Worm (Caenorhabditis elegans) whole organism, L3 larva: ENCODE data around the gene Y48D7A.1.

Experiments used
- ceh-16 ChIP-seq: sonication (generic microtip); optimal IDR thresholded peaks from 2 replicates; lab custom pipeline; 2017; ENCODE audit warnings: missing biosample characterization, missing genetic modification characterization
- ceh-82 ChIP-seq: fragments of 150-350 bp; optimal IDR thresholded peaks from 2 replicates; lab custom pipeline; 2014; ENCODE audit warnings: missing biosample characterization, missing genetic modification characterization
- nhr-76 ChIP-seq: fragments of 150-350 bp; sonication (generic microtip); optimal IDR thresholded peaks from 5 replicates; lab custom pipeline; 2014; ENCODE audit warnings: missing biosample characterization, missing genetic modification characterization
- nhr-77 ChIP-seq: fragments of 150-350 bp; optimal IDR thresholded peaks from 2 replicates; lab custom pipeline; 2014; ENCODE audit warnings: missing biosample characterization, missing genetic modification characterization
- pha-4 ChIP-seq: fragments of 150-350 bp; optimal IDR thresholded peaks from 2 replicates; lab custom pipeline; 2014; ENCODE audit warnings: missing biosample characterization, missing genetic modification reagents, missing genetic modification characterization

ce11 chrX:3029030-3029429, 19.7 kb downstream of the Y48D7A.1 start, which contains the start of gene M02F4.1:
- TF ChIP-seq nhr-76 (no peak), ceh-16 (tag; lab: Kevin White, UChicago) (no peak), nhr-77 (no peak), ceh-82 (tag; lab: Kevin White, UChicago) (no peak), pha-4 (tag; lab: Kevin White, UChicago) (no peak)
